Worm (Caenorhabditis elegans): Measurements from ENCODE around the gene pst-2.

pst-2 gene

ce11 chrIII:5719832-5720194 is 39.6 kb downstream of the pst-2 start (continued):
- TF ChIP-seq pbrm-1 (GFP tag; IDR thresholded peaks at IDR 0.05) (peak; percentile 50; the same call in 1 of the 2 replicates), hlh-12 (tag; optimal IDR thresholded peaks at IDR 0.05) (no peak), ceh-27 (GFP tag; optimal IDR thresholded peaks at IDR 0.05) (no peak), mes-4 (tag; optimal IDR thresholded peaks at IDR 0.05) (no peak), aptf-3 (GFP tag; IDR thresholded peaks at IDR 0.05) (no peak), K11D2.4 (GFP tag; IDR thresholded peaks at IDR 0.05) (no peak), sea-2 (GFP tag; IDR thresholded peaks at IDR 0.05) (no peak), bed-1 (GFP tag; IDR thresholded peaks at IDR 0.05) (no peak), snpc-1.1 (tag; optimal IDR thresholded peaks at IDR 0.05; ENCODE audit: insufficient read depth) (no peak), efl-1 (GFP tag; optimal IDR thresholded peaks at IDR 0.05) (peak; percentile 78), pha-4 (tag; optimal IDR thresholded peaks at IDR 0.05) (no peak), ekl-4 (GFP tag; IDR thresholded peaks at IDR 0.05) (no peak), nfya-2 (GFP tag; IDR thresholded peaks at IDR 0.05) (no peak), somi-1 (GFP tag; optimal IDR thresholded peaks at IDR 0.05) (no peak), B0336.3 (GFP tag; IDR thresholded peaks at IDR 0.05) (no peak), ztf-26 (tag; optimal IDR thresholded peaks at IDR 0.05) (no peak), lin-40 (tag; optimal IDR thresholded peaks at IDR 0.05) (no peak), F39B2.1 (GFP tag; IDR thresholded peaks at IDR 0.05) (no peak), him-1 (tag; optimal IDR thresholded peaks at IDR 0.05) (peak; percentile 8), zim-3 (tag; optimal IDR thresholded peaks at IDR 0.05) (no peak), hlh-26 (GFP tag; conservative IDR thresholded peaks at IDR 0.05) (no peak), rpc-1 (optimal IDR thresholded peaks at IDR 0.05) (no peak), rpc-1 (tag; optimal IDR thresholded peaks at IDR 0.05) (no peak), mxl-1 (tag; optimal IDR thresholded peaks at IDR 0.05) (no peak), xnd-1 (tag; optimal IDR thresholded peaks at IDR 0.05) (peak; percentile 76), die-1 (tag; optimal IDR thresholded peaks at IDR 0.05) (no peak), nfyb-1 (GFP tag; IDR thresholded peaks at IDR 0.05) (no peak), rcor-1 (GFP tag; IDR thresholded peaks at IDR 0.05) (peak; percentile 42; the same call in 1 of the 2 replicates), hsf-1 (GFP tag; IDR thresholded peaks at IDR 0.05) (peak; percentile 48; the same call in 1 of the 2 replicates), nhr-120 (GFP tag; IDR thresholded peaks at IDR 0.05) (no peak), lin-26 (GFP tag; IDR thresholded peaks at IDR 0.05) (no peak), attf-6 (GFP tag; IDR thresholded peaks at IDR 0.05) (no peak), hmg-1.2 (GFP tag; IDR thresholded peaks at IDR 0.05) (no peak), B0019.2 (GFP tag; conservative IDR thresholded peaks at IDR 0.05) (no peak), tbp1 (GFP tag; optimal IDR thresholded peaks at IDR 0.05) (peak; percentile 29), ztf-22 (GFP tag; optimal IDR thresholded peaks at IDR 0.05) (no peak), lin-35 (GFP tag; optimal IDR thresholded peaks at IDR 0.05) (peak; percentile 48 to 75 (median 60)), ztf-18 (tag; optimal IDR thresholded peaks at IDR 0.05) (peak; percentile 94), snpc-1.3 (tag; optimal IDR thresholded peaks at IDR 0.05; ENCODE audit: insufficient read depth) (peak; percentile 40), attf-5 (GFP tag; optimal IDR thresholded peaks at IDR 0.05) (no peak), ccch-3 (GFP tag; optimal IDR thresholded peaks at IDR 0.05) (no peak), let-526 (GFP tag; IDR thresholded peaks at IDR 0.05) (no peak), aptf-2 (GFP tag; conservative IDR thresholded peaks at IDR 0.05) (no peak), lsl-1 (GFP tag; optimal IDR thresholded peaks at IDR 0.05) (peak; percentile 68), F52B5.7 (tag; optimal IDR thresholded peaks at IDR 0.05) (no peak), Y67H2A.10 (GFP tag; conservative IDR thresholded peaks at IDR 0.05) (no peak), ceh-79 (tag; optimal IDR thresholded peaks at IDR 0.05) (no peak), ceh-58 (GFP tag; IDR thresholded peaks at IDR 0.05) (no peak), Y56A3A.18 (GFP tag; IDR thresholded peaks at IDR 0.05) (no peak), B0261.1 (tag; optimal IDR thresholded peaks at IDR 0.05) (no peak), madf-8 (GFP tag; conservative IDR thresholded peaks at IDR 0.05) (peak; percentile 69)
